Worm (Caenorhabditis elegans) whole organism, L4/young adult: ENCODE measurements around the gene npl-10.

ENCODE experiments used
- W03F9.2 ChIP-seq: fragments of 150-350 bp; optimal IDR thresholded peaks from 2 replicates; lab custom pipeline; 2014; ENCODE audit warnings: missing biosample characterization, missing genetic modification characterization
- him-1 ChIP-seq: sonication (generic microtip); optimal IDR thresholded peaks from 2 replicates; lab custom pipeline; 2016; ENCODE audit warnings: missing genotype, missing genetic modification reagents, missing genetic modification characterization, missing compliant biosample characterization

ce11 chrIII:3887586-3887985, 48.1 kb downstream of the npl-10 start:
- no peak for TF ChIP-seq him-1 (tag; lab: Kevin White, UChicago)
- no peak for TF ChIP-seq W03F9.2 (tag; lab: Kevin White, UChicago)
